Worm (Caenorhabditis elegans): Measurements from ENCODE around the gene F49C12.6.

DNA sequence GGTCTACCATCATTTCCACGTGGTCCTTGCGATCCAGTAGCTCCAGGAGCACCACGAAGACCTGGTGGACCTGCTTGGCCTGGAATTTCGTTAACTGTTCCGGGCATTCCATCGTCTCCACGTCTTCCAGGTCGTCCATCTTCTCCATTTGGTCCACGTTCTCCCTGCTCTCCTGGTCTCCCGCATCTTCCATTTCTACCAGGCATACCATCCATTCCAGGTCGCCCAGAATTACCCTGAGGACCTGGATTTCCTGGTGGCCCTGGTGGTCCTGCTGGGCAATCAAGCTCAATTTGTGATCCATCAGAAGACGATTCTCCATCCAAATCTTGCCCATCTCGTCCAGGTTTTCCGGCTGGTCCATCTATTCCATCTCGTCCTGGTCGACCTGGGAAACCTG lies 48.0 kb downstream of the F49C12.6 start:
- TF ChIP-seq dao-5 (tag; optimal IDR thresholded peaks at IDR 0.05): no peak
- no peak for TF ChIP-seq him-1 (tag; optimal IDR thresholded peaks at IDR 0.05)
- TF ChIP-seq W03F9.2 (tag; optimal IDR thresholded peaks at IDR 0.05): no peak
